Worm (Caenorhabditis elegans): Measurements from ENCODE around the gene F57B7.2.
"Not testable (repeated sequence)": the region's sequence is repeated elsewhere in the genome, so short reads cannot be mapped to it uniquely, and the experiment has no call there.

Gene F57B7.2

ce11 chrV:11484404-11484803, 41.0 kb upstream of the F57B7.2 start:
- TF ChIP-seq blmp-1 (tag; optimal IDR thresholded peaks at IDR 0.05) (no peak), lsy-2 (tag; optimal IDR thresholded peaks at IDR 0.05) (no peak), nhr-237 (tag; optimal IDR thresholded peaks at IDR 0.05) (no peak), zip-8 (tag; optimal IDR thresholded peaks at IDR 0.05) (no peak), elt-1 (tag; optimal IDR thresholded peaks at IDR 0.05; ENCODE audit: borderline replicate concordance, insufficient read depth) (no peak), lin-32 (GFP tag; optimal IDR thresholded peaks at IDR 0.05) (no peak)

- TF ChIP-seq cnd-1 (tag; optimal IDR thresholded peaks at IDR 0.05); unc-120 (tag; optimal IDR thresholded peaks at IDR 0.05; ENCODE audit: poor library complexity, severe bottlenecking); mls-2 (tag; optimal IDR thresholded peaks at IDR 0.05): not testable (repeated sequence)
Observed at ce11 chrV:11483580-11484092, 40.2 kb upstream of the F57B7.2 start, which contains the start of gene col-157. Gene col-157 (plus strand): TSS chrV:11484042.

ce11 chrV:11480734-11481133, 37.3 kb upstream of the F57B7.2 start, which contains the start of gene T11F9.14:
Gene T11F9.14 (minus strand): TSS chrV:11480834.
- not testable (repeated sequence) for TF ChIP-seq ceh-83 (GFP tag; optimal IDR thresholded peaks at IDR 0.05); cnd-1 (tag; optimal IDR thresholded peaks at IDR 0.05); lin-13 (tag; optimal IDR thresholded peaks at IDR 0.05)

ce11 chrV:11479406-11479805, 36.0 kb upstream of the F57B7.2 start, which contains the start of gene T11F9.22:
Gene T11F9.22 (plus strand): TSS chrV:11479706.
- TF ChIP-seq M03D4.4 (tag; optimal IDR thresholded peaks at IDR 0.05) (no peak), ceh-43 (GFP tag; optimal IDR thresholded peaks at IDR 0.05) (no peak), mab-5 (tag; optimal IDR thresholded peaks at IDR 0.05) (no peak), drap-1 (GFP tag; optimal IDR thresholded peaks at IDR 0.05) (no peak), nhr-76 (tag; optimal IDR thresholded peaks at IDR 0.05) (no peak), lin-13 (tag; optimal IDR thresholded peaks at IDR 0.05) (no peak)

- not testable (repeated sequence) for TF ChIP-seq nhr-12 (tag; optimal IDR thresholded peaks at IDR 0.05); flh-1 (GFP tag; optimal IDR thresholded peaks at IDR 0.05); M03D4.4 (tag; optimal IDR thresholded peaks at IDR 0.05)
Observed at ce11 chrV:11475638-11476037, 32.2 kb upstream of the F57B7.2 start, which contains the start of gene T11F9.7. Gene T11F9.7 (plus strand): TSS chrV:11475938.

- TF ChIP-seq lsy-2 (tag; optimal IDR thresholded peaks at IDR 0.05) (no peak), ces-1 (GFP tag; optimal IDR thresholded peaks at IDR 0.05) (no peak), elt-3 (tag; optimal IDR thresholded peaks at IDR 0.05) (no peak), ceh-83 (GFP tag; optimal IDR thresholded peaks at IDR 0.05) (no peak), ceh-39 (tag; optimal IDR thresholded peaks at IDR 0.05) (no peak), blmp-1 (tag; optimal IDR thresholded peaks at IDR 0.05) (no peak), nhr-12 (tag; optimal IDR thresholded peaks at IDR 0.05) (no peak), cnd-1 (tag; optimal IDR thresholded peaks at IDR 0.05) (no peak), ztf-11 (tag; optimal IDR thresholded peaks at IDR 0.05) (no peak), mab-5 (tag; optimal IDR thresholded peaks at IDR 0.05) (no peak), sem-2 (GFP tag; optimal IDR thresholded peaks at IDR 0.05) (no peak), bed-3 (GFP tag; optimal IDR thresholded peaks at IDR 0.05) (no peak)
Observed at ce11 chrV:11474399-11474798, 31.0 kb upstream of the F57B7.2 start, which contains the start of gene nas-22. Gene nas-22 (plus strand): TSS chrV:11474699.

ce11 chrV:11472209-11472608, 28.8 kb upstream of the F57B7.2 start, which contains the start of the genes nas-20 and nas-21:
Gene nas-20 (minus strand): TSS chrV:11472309.
Gene nas-21 (plus strand): TSS chrV:11472564.
- no peak for TF ChIP-seq bed-3 (GFP tag; optimal IDR thresholded peaks at IDR 0.05)
- TF ChIP-seq elt-3 (tag; optimal IDR thresholded peaks at IDR 0.05): no peak
- no peak for TF ChIP-seq ceh-83 (GFP tag; optimal IDR thresholded peaks at IDR 0.05)
- no peak for TF ChIP-seq unc-39 (tag; optimal IDR thresholded peaks at IDR 0.05)
- no peak for TF ChIP-seq mab-5 (tag; optimal IDR thresholded peaks at IDR 0.05)
- TF ChIP-seq nhr-28 (tag; optimal IDR thresholded peaks at IDR 0.05): no peak
- no peak for TF ChIP-seq nhr-237 (tag; optimal IDR thresholded peaks at IDR 0.05)
- no peak for TF ChIP-seq snpc-4 (tag; optimal IDR thresholded peaks at IDR 0.05)
- TF ChIP-seq drap-1 (GFP tag; optimal IDR thresholded peaks at IDR 0.05): no peak
- no peak for TF ChIP-seq mls-2 (tag; optimal IDR thresholded peaks at IDR 0.05)
- no peak for TF ChIP-seq elt-1 (tag; optimal IDR thresholded peaks at IDR 0.05; ENCODE audit: borderline replicate concordance, insufficient read depth)
- TF ChIP-seq sem-2 (GFP tag; optimal IDR thresholded peaks at IDR 0.05): no peak
- no peak for TF ChIP-seq ham-2 (GFP tag; optimal IDR thresholded peaks at IDR 0.05)
- TF ChIP-seq sptf-1 (tag; optimal IDR thresholded peaks at IDR 0.05): no peak
- TF ChIP-seq ztf-11 (tag; optimal IDR thresholded peaks at IDR 0.05): no peak
- no peak for TF ChIP-seq lsy-2 (tag; optimal IDR thresholded peaks at IDR 0.05)
- TF ChIP-seq unc-120 (tag; optimal IDR thresholded peaks at IDR 0.05; ENCODE audit: poor library complexity, severe bottlenecking): no peak

Measured in whole organism, mixed stage, embryonic.